Worm (Caenorhabditis elegans) whole organism, L1 larva: ENCODE measurements around the gene ani-2.
A peak's percentile ranks its signal among the peaks of the same experiment; 100 is the strongest.

Experiments
- C04F5.9 ChIP-seq: sonication (generic microtip); optimal IDR thresholded peaks from 2 replicates; lab custom pipeline; 2016; ENCODE audit warnings: missing genetic modification characterization, missing compliant biosample characterization
- C16A3.4 ChIP-seq: fragments of 150-350 bp; optimal IDR thresholded peaks from 2 replicates; lab custom pipeline; 2014; ENCODE audit warnings: missing biosample characterization, missing genetic modification characterization
- C34B4.2 ChIP-seq: sonication (generic microtip); optimal IDR thresholded peaks from 2 replicates; lab custom pipeline; 2017; ENCODE audit warnings: mild to moderate bottlenecking, missing genetic modification characterization, missing compliant biosample characterization
- F16B12.6 ChIP-seq: fragments of 150-350 bp; optimal IDR thresholded peaks from 2 replicates; lab custom pipeline; 2014; ENCODE audit warnings: missing biosample characterization, missing genetic modification characterization
- alr-1 ChIP-seq: fragments of 200-800 bp; sonication (Bioruptor generic); optimal IDR thresholded peaks from 2 replicates; lab custom pipeline; 2018; ENCODE audit warnings: borderline replicate concordance, mild to moderate bottlenecking, missing genetic modification characterization, missing compliant biosample characterization
- blmp-1 ChIP-seq: fragments of 150-350 bp; optimal IDR thresholded peaks from 2 replicates; lab custom pipeline; 2014; ENCODE audit warnings: missing biosample characterization, missing genetic modification characterization
- ceh-8 ChIP-seq: fragments of 200-800 bp; sonication (Bioruptor generic); optimal IDR thresholded peaks from 2 replicates; lab custom pipeline; 2018; ENCODE audit warnings: mild to moderate bottlenecking, missing genetic modification characterization, moderate library complexity, missing compliant biosample characterization
- ces-1 ChIP-seq: fragments of 150-350 bp; optimal IDR thresholded peaks from 2 replicates; lab custom pipeline; 2014; ENCODE audit warnings: missing biosample characterization, missing genetic modification reagents, missing genetic modification characterization
- dpl-1 ChIP-seq, 3 experiments: fragments of 150-350 bp in 2 of 3; sonication (generic microtip) in 1 of 3; optimal IDR thresholded peaks; 2 replicates each; lab custom pipeline; 2014 to 2017; ENCODE audit warnings: missing biosample characterization in 3 of 3, missing genetic modification characterization in 3 of 3, missing genetic modification reagents in 3 of 3
- efl-1 ChIP-seq, 4 experiments: fragments of 150-350 bp; optimal IDR thresholded peaks in 3 of 4; peaks in 1 of 4; 1 replicate in 1 of 4; 2 replicates in 3 of 4; lab custom pipeline; 2014; ENCODE audit warnings: missing biosample characterization in 2 of 4, missing genetic modification characterization in 2 of 4, missing genetic modification reagents in 2 of 4
- egl-27 ChIP-seq, 2 experiments: fragments of 150-350 bp in 1 of 2; sonication (generic microtip); optimal IDR thresholded peaks; 3 replicates each; lab custom pipeline; 2017 to 2018; ENCODE audit warnings: missing biosample characterization in 2 of 2, missing genetic modification characterization in 2 of 2, missing genetic modification reagents in 2 of 2
- elt-2 ChIP-seq: sonication (generic microtip); optimal IDR thresholded peaks from 2 replicates; lab custom pipeline; 2016; ENCODE audit warnings: missing genetic modification characterization, mild to moderate bottlenecking, inconsistent platforms, missing compliant biosample characterization, missing genetic modification reagents
- ets-5 ChIP-seq: fragments of 200-800 bp; sonication (Bioruptor generic); IDR thresholded peaks from 2 replicates; pipeline ENCODE4 v1.3.6; 2022; ENCODE audit warnings: missing genetic modification characterization, missing compliant biosample characterization
- fkh-10 ChIP-seq: sonication (generic microtip); optimal IDR thresholded peaks from 2 replicates; lab custom pipeline; 2017; ENCODE audit warnings: missing biosample characterization, missing genetic modification reagents, missing genetic modification characterization
- fkh-4 ChIP-seq: sonication (generic microtip); optimal IDR thresholded peaks from 2 replicates; lab custom pipeline; 2016; ENCODE audit warnings: missing compliant biosample characterization, missing genetic modification characterization, borderline replicate concordance
- hlh-4 ChIP-seq: sonication (generic microtip); optimal IDR thresholded peaks from 2 replicates; lab custom pipeline; 2016; ENCODE audit warnings: mild to moderate bottlenecking, missing genetic modification characterization, missing compliant biosample characterization
- irx-1 ChIP-seq: sonication (generic microtip); optimal IDR thresholded peaks from 2 replicates; lab custom pipeline; 2016; ENCODE audit warnings: missing genetic modification characterization, missing compliant biosample characterization
- isw-1 ChIP-seq: fragments of 200-800 bp; sonication (Bioruptor generic); IDR thresholded peaks from 2 replicates; pipeline ENCODE4 v1.3.6; 2022; ENCODE audit warnings: missing genetic modification characterization, missing compliant biosample characterization
- lir-3 ChIP-seq: sonication (generic microtip); optimal IDR thresholded peaks from 2 replicates; lab custom pipeline; 2016; ENCODE audit warnings: mild to moderate bottlenecking, missing genetic modification characterization, moderate library complexity, missing compliant biosample characterization; ENCODE audit not compliant: poor library complexity
- lsy-2 ChIP-seq, 2 experiments: fragments of 150-350 bp; optimal IDR thresholded peaks; 2 replicates each; lab custom pipeline; 2014; ENCODE audit warnings: missing biosample characterization in 2 of 2, missing genetic modification characterization in 2 of 2
- mab-9 ChIP-seq: fragments of 200-800 bp; sonication (Bioruptor generic); IDR thresholded peaks from 2 replicates; pipeline ENCODE4 v1.3.6; 2022; ENCODE audit warnings: missing genetic modification reagents, missing genetic modification characterization, missing compliant biosample characterization
- mef-2 ChIP-seq: fragments of 150-350 bp; optimal IDR thresholded peaks from 2 replicates; lab custom pipeline; 2014; ENCODE audit warnings: missing biosample characterization, missing genetic modification characterization
- nhr-11 ChIP-seq: fragments of 150-350 bp; optimal IDR thresholded peaks from 2 replicates; lab custom pipeline; 2014; ENCODE audit warnings: missing biosample characterization, missing genetic modification characterization
- nhr-19 ChIP-seq: fragments of 200-800 bp; sonication (Bioruptor generic); conservative IDR thresholded peaks from 2 replicates; pipeline ENCODE4 v1.3.6; 2022; ENCODE audit warnings: missing genetic modification characterization, missing compliant biosample characterization
- nhr-20 ChIP-seq: sonication (generic microtip); optimal IDR thresholded peaks from 2 replicates; lab custom pipeline; 2016; ENCODE audit warnings: mild to moderate bottlenecking, missing genetic modification characterization, missing compliant biosample characterization
- nhr-237 ChIP-seq: fragments of 150-350 bp; optimal IDR thresholded peaks from 2 replicates; lab custom pipeline; 2014; ENCODE audit warnings: missing biosample characterization, missing genetic modification characterization
- nhr-28 ChIP-seq: fragments of 150-350 bp; optimal IDR thresholded peaks from 2 replicates; lab custom pipeline; 2014; ENCODE audit warnings: missing biosample characterization, missing genetic modification characterization
- nhr-71 ChIP-seq: sonication (generic microtip); optimal IDR thresholded peaks from 2 replicates; lab custom pipeline; 2016; ENCODE audit warnings: mild to moderate bottlenecking, missing genetic modification characterization, moderate library complexity, missing compliant biosample characterization
- nhr-76 ChIP-seq: sonication (generic microtip); optimal IDR thresholded peaks from 2 replicates; lab custom pipeline; 2017; ENCODE audit warnings: missing biosample characterization, missing genetic modification characterization
- nhr-84 ChIP-seq: sonication (generic microtip); optimal IDR thresholded peaks from 2 replicates; lab custom pipeline; 2017; ENCODE audit warnings: missing biosample characterization, missing genetic modification characterization
- nhr-85 ChIP-seq: sonication (generic microtip); peaks from one replicate; lab custom pipeline; 2016; ENCODE audit warnings: missing genetic modification characterization, inconsistent platforms, missing compliant biosample characterization
- nhr-90 ChIP-seq: sonication (generic microtip); optimal IDR thresholded peaks from 2 replicates; lab custom pipeline; 2016; ENCODE audit warnings: mild to moderate bottlenecking, missing genetic modification characterization, missing compliant biosample characterization; ENCODE audit not compliant: poor library complexity
- pax-3 ChIP-seq: fragments of 200-800 bp; sonication (Bioruptor generic); optimal IDR thresholded peaks from 2 replicates; lab custom pipeline; 2018; ENCODE audit warnings: mild to moderate bottlenecking, missing genetic modification characterization, moderate library complexity, missing compliant biosample characterization
- skn-1 ChIP-seq: fragments of 150-350 bp; optimal IDR thresholded peaks from 2 replicates; lab custom pipeline; 2014; ENCODE audit warnings: missing biosample characterization, missing genetic modification characterization
- sox-4 ChIP-seq: sonication (generic microtip); optimal IDR thresholded peaks from 2 replicates; lab custom pipeline; 2016; ENCODE audit warnings: missing genetic modification characterization, missing compliant biosample characterization
- sptf-1 ChIP-seq: fragments of 150-350 bp; optimal IDR thresholded peaks from 2 replicates; lab custom pipeline; 2014; ENCODE audit warnings: missing biosample characterization, missing genetic modification characterization
- sup-37 ChIP-seq: fragments of 200-800 bp; sonication (Bioruptor generic); optimal IDR thresholded peaks from 2 replicates; lab custom pipeline; 2018; ENCODE audit warnings: mild to moderate bottlenecking, missing genetic modification characterization, missing compliant biosample characterization
- unc-130 ChIP-seq: fragments of 150-350 bp; optimal IDR thresholded peaks from 2 replicates; lab custom pipeline; 2017; ENCODE audit warnings: missing biosample characterization, missing genetic modification characterization, inconsistent platforms
- unc-30 ChIP-seq: sonication (generic microtip); optimal IDR thresholded peaks from 2 replicates; lab custom pipeline; 2017; ENCODE audit warnings: missing biosample characterization, missing genetic modification characterization
- unc-62 ChIP-seq: fragments of 150-350 bp; optimal IDR thresholded peaks from 2 replicates; lab custom pipeline; 2014; ENCODE audit warnings: missing biosample characterization, missing genetic modification reagents, missing genetic modification characterization
- unc-86 ChIP-seq: sonication (generic microtip); optimal IDR thresholded peaks from 2 replicates; lab custom pipeline; 2016; ENCODE audit warnings: missing genetic modification characterization, missing compliant biosample characterization
- zag-1 ChIP-seq: fragments of 150-350 bp; optimal IDR thresholded peaks from 2 replicates; lab custom pipeline; 2014; ENCODE audit warnings: missing biosample characterization, missing genetic modification characterization
- ztf-11 ChIP-seq, 2 experiments: sonication (generic microtip); optimal IDR thresholded peaks; 2 replicates each; lab custom pipeline; 2016 to 2017; ENCODE audit warnings: missing genetic modification characterization in 2 of 2, missing biosample characterization in 1 of 2, missing compliant biosample characterization in 1 of 2
- ztf-4 ChIP-seq: fragments of 150-350 bp; optimal IDR thresholded peaks from 2 replicates; lab custom pipeline; 2014; ENCODE audit warnings: missing biosample characterization, missing genetic modification characterization

Gene ani-2

ce11 chrII:6360822-6361221 is 4.3 kb downstream of the ani-2 start, which contains the start of gene K10B2.4 (continued):
- TF ChIP-seq C16A3.4 (tag; lab: Kevin White, UChicago): peak; percentile 78
- TF ChIP-seq ces-1 (GFP tag; lab: Kevin White, UChicago): no peak
- peak; percentile 54 for TF ChIP-seq nhr-19 (GFP tag; lab: Robert Waterston, UW)
- peak; percentile 77 to 79 for TF ChIP-seq efl-1 (optimal IDR thresholded peaks at IDR 0.05; lab: Kevin White, UChicago)
- peak; percentile 64 to 97 for TF ChIP-seq efl-1 (GFP tag; optimal IDR thresholded peaks at IDR 0.05 in 1 of 2; lab: Kevin White, UChicago)
- no peak for TF ChIP-seq nhr-237
- no peak for TF ChIP-seq sox-4 (tag; lab: Kevin White, UChicago)
- no peak for TF ChIP-seq nhr-28 (tag; lab: Kevin White, UChicago)
- no peak for TF ChIP-seq fkh-4 (tag; lab: Kevin White, UChicago)
- TF ChIP-seq nhr-85: peak; percentile 2
- no peak for TF ChIP-seq mef-2
- no peak for TF ChIP-seq ceh-8 (GFP tag; lab: Kevin White, UChicago)
- no peak for TF ChIP-seq C34B4.2 (tag; lab: Kevin White, UChicago)
- TF ChIP-seq unc-130: peak; percentile 75

- no peak for TF ChIP-seq ceh-8 (GFP tag; lab: Kevin White, UChicago)
- no peak for TF ChIP-seq unc-30 (tag; lab: Kevin White, UChicago)
- TF ChIP-seq blmp-1 (tag; lab: Kevin White, UChicago): peak; percentile 28
- no peak for TF ChIP-seq lir-3 (tag; lab: Kevin White, UChicago)
- no peak for TF ChIP-seq nhr-84 (tag; lab: Kevin White, UChicago)
Observed at ce11 chrII:6358905-6359304, 6.3 kb downstream of the ani-2 start, which contains the start of gene C32D5.12. TSS of gene C32D5.12 (minus strand) at chrII:6359005.

- TF ChIP-seq egl-27 (tag; optimal IDR thresholded peaks at IDR 0.05; lab: Kevin White, UChicago): no peak
- TF ChIP-seq hlh-4 (tag; lab: Kevin White, UChicago): no peak
- no peak for TF ChIP-seq F16B12.6 (tag; lab: Kevin White, UChicago)
- no peak for TF ChIP-seq elt-2
- no peak for TF ChIP-seq nhr-90
- TF ChIP-seq nhr-76: no peak
- no peak for TF ChIP-seq nhr-20 (tag; lab: Kevin White, UChicago)
- TF ChIP-seq zag-1: no peak
- TF ChIP-seq nhr-71 (tag; lab: Kevin White, UChicago): no peak
- no peak for TF ChIP-seq fkh-10
- no peak for TF ChIP-seq skn-1 (tag; lab: Kevin White, UChicago)
- no peak for TF ChIP-seq pax-3
- TF ChIP-seq efl-1 (optimal IDR thresholded peaks at IDR 0.05; lab: Kevin White, UChicago): no peak
- TF ChIP-seq efl-1 (GFP tag; optimal IDR thresholded peaks at IDR 0.05 in 1 of 2; lab: Kevin White, UChicago): no peak
- TF ChIP-seq unc-62: no peak
- TF ChIP-seq isw-1 (GFP tag; lab: Robert Waterston, UW): no peak
- no peak for TF ChIP-seq ztf-4
- no peak for TF ChIP-seq nhr-237
- TF ChIP-seq sup-37 (GFP tag; lab: Kevin White, UChicago): no peak
- TF ChIP-seq, all 84 proteins: peak for 0
Observed at ce11 chrII:6358232-6358631, 6.9 kb downstream of the ani-2 start.

- TF ChIP-seq isw-1 (GFP tag; lab: Robert Waterston, UW) (peak; percentile 63), alr-1 (no peak), elt-2 (no peak), nhr-90 (peak; percentile 47), nhr-28 (tag; lab: Kevin White, UChicago) (no peak), C04F5.9 (tag; lab: Kevin White, UChicago) (peak; percentile 8), dpl-1 (GFP tag; optimal IDR thresholded peaks at IDR 0.05; lab: Kevin White, UChicago) (peak; percentile 49 to 81 (median 78)), irx-1 (tag; lab: Kevin White, UChicago) (peak; percentile 63), unc-86 (tag; lab: Kevin White, UChicago) (peak; percentile 78), nhr-76 (no peak), sptf-1 (no peak), ets-5 (no peak), nhr-237 (no peak), nhr-11 (no peak), mab-9 (GFP tag; lab: Robert Waterston, UW) (no peak), C16A3.4 (tag; lab: Kevin White, UChicago) (peak; percentile 90), lsy-2 (tag; optimal IDR thresholded peaks at IDR 0.05; lab: Kevin White, UChicago) (peak; percentile 82 to 86), nhr-84 (tag; lab: Kevin White, UChicago) (no peak), ztf-11 (tag; optimal IDR thresholded peaks at IDR 0.05; lab: Kevin White, UChicago) (no peak), mef-2 (no peak)
Observed at ce11 chrII:6355396-6356346, 9.5 kb downstream of the ani-2 start, which contains the start of gene C32D5.11. TSS of gene C32D5.11 (minus strand) at chrII:6355446.
